Worm (Caenorhabditis elegans) whole organism, mixed stage, embryonic: Measurements from ENCODE around the gene B0334.10.
A peak's percentile ranks its signal among the peaks of the same experiment; 100 is the strongest.

Experiments used
- M03D4.4 ChIP-seq: sonication (generic microtip); optimal IDR thresholded peaks from 2 replicates; lab custom pipeline; 2017; ENCODE audit warnings: mild to moderate bottlenecking, missing genetic modification characterization, missing compliant biosample characterization
- bed-3 ChIP-seq: fragments of 200-800 bp; sonication (Bioruptor generic); optimal IDR thresholded peaks from 3 replicates; lab custom pipeline; 2018; ENCODE audit warnings: mild to moderate bottlenecking, missing genetic modification characterization, moderate library complexity, missing compliant biosample characterization
- blmp-1 ChIP-seq: fragments of 150-350 bp; optimal IDR thresholded peaks from 2 replicates; lab custom pipeline; 2014; ENCODE audit warnings: missing biosample characterization, missing genetic modification characterization
- ceh-39 ChIP-seq: fragments of 150-350 bp; optimal IDR thresholded peaks from 2 replicates; lab custom pipeline; 2014; ENCODE audit warnings: missing biosample characterization, missing genetic modification characterization
- ceh-83 ChIP-seq: fragments of 200-800 bp; sonication (Bioruptor generic); optimal IDR thresholded peaks from 2 replicates; lab custom pipeline; 2018; ENCODE audit warnings: mild to moderate bottlenecking, missing genetic modification characterization, missing compliant biosample characterization
- drap-1 ChIP-seq: fragments of 200-800 bp; sonication (Bioruptor generic); optimal IDR thresholded peaks from 3 replicates; lab custom pipeline; 2018; ENCODE audit warnings: mild to moderate bottlenecking, missing genetic modification characterization, missing compliant biosample characterization
- elt-1 ChIP-seq: sonication (generic microtip); optimal IDR thresholded peaks from 2 replicates; lab custom pipeline; 2017; ENCODE audit warnings: missing genetic modification characterization, mild to moderate bottlenecking, missing compliant biosample characterization, antibody characterized with exemption, moderate library complexity, borderline replicate concordance; ENCODE audit not compliant: insufficient read depth
- elt-3 ChIP-seq: fragments of 150-350 bp; optimal IDR thresholded peaks from 2 replicates; lab custom pipeline; 2014; ENCODE audit warnings: missing biosample characterization, missing genetic modification characterization
- ham-2 ChIP-seq: fragments of 200-800 bp; sonication (Bioruptor generic); optimal IDR thresholded peaks from 2 replicates; lab custom pipeline; 2018; ENCODE audit warnings: mild to moderate bottlenecking, missing genetic modification characterization, missing compliant biosample characterization
- hlh-1 ChIP-seq: fragments of 150-350 bp; optimal IDR thresholded peaks from 2 replicates; lab custom pipeline; 2014; ENCODE audit warnings: missing biosample characterization, missing genetic modification reagents, missing genetic modification characterization
- lin-13 ChIP-seq: fragments of 150-350 bp; optimal IDR thresholded peaks from 2 replicates; lab custom pipeline; 2014; ENCODE audit warnings: missing biosample characterization, missing genetic modification characterization
- lin-32 ChIP-seq: fragments of 200-800 bp; sonication (Bioruptor generic); optimal IDR thresholded peaks from 2 replicates; lab custom pipeline; 2018; ENCODE audit warnings: mild to moderate bottlenecking, missing genetic modification characterization, missing compliant biosample characterization
- mab-5 ChIP-seq: fragments of 150-350 bp; optimal IDR thresholded peaks from 2 replicates; lab custom pipeline; 2014; ENCODE audit warnings: missing biosample characterization, missing genetic modification characterization
- mls-2 ChIP-seq: sonication (generic microtip); optimal IDR thresholded peaks from 2 replicates; lab custom pipeline; 2016; ENCODE audit warnings: mild to moderate bottlenecking, missing genetic modification characterization, moderate library complexity, missing compliant biosample characterization
- nhr-12 ChIP-seq: fragments of 150-350 bp; optimal IDR thresholded peaks from 2 replicates; lab custom pipeline; 2014; ENCODE audit warnings: missing biosample characterization, missing genetic modification characterization
- nhr-2 ChIP-seq: fragments of 150-350 bp; optimal IDR thresholded peaks from 2 replicates; lab custom pipeline; 2014; ENCODE audit warnings: missing biosample characterization, missing genetic modification characterization
- nhr-237 ChIP-seq: fragments of 150-350 bp; optimal IDR thresholded peaks from 2 replicates; lab custom pipeline; 2014; ENCODE audit warnings: missing biosample characterization, missing genetic modification characterization
- nhr-28 ChIP-seq: fragments of 150-350 bp; optimal IDR thresholded peaks from 2 replicates; lab custom pipeline; 2014; ENCODE audit warnings: missing biosample characterization, missing genetic modification characterization
- nhr-76 ChIP-seq: sonication (generic microtip); optimal IDR thresholded peaks from 2 replicates; lab custom pipeline; 2017; ENCODE audit warnings: missing biosample characterization, missing genetic modification characterization
- pha-4 ChIP-seq: fragments of 150-350 bp; optimal IDR thresholded peaks from 2 replicates; lab custom pipeline; 2018; ENCODE audit warnings: missing biosample characterization, missing genetic modification reagents, missing genetic modification characterization
- sem-2 ChIP-seq: fragments of 200-800 bp; sonication (Bioruptor generic); optimal IDR thresholded peaks from 2 replicates; lab custom pipeline; 2018; ENCODE audit warnings: mild to moderate bottlenecking, missing genetic modification characterization, missing compliant biosample characterization
- snpc-4 ChIP-seq: fragments of 150-350 bp; optimal IDR thresholded peaks from 2 replicates; lab custom pipeline; 2014; ENCODE audit warnings: missing biosample characterization, missing genetic modification characterization
- sptf-1 ChIP-seq: sonication (generic microtip); optimal IDR thresholded peaks from 2 replicates; lab custom pipeline; 2017; ENCODE audit warnings: mild to moderate bottlenecking, missing genetic modification characterization, moderate library complexity, missing compliant biosample characterization
- tbx-8 ChIP-seq: fragments of 200-800 bp; sonication (Bioruptor generic); optimal IDR thresholded peaks from 2 replicates; lab custom pipeline; 2018; ENCODE audit warnings: mild to moderate bottlenecking, missing genetic modification characterization, moderate library complexity, missing compliant biosample characterization
- unc-120 ChIP-seq: sonication (generic microtip); optimal IDR thresholded peaks from 2 replicates; lab custom pipeline; 2017; ENCODE audit warnings: missing genetic modification characterization, missing compliant biosample characterization; ENCODE audit not compliant: poor library complexity, severe bottlenecking
- unc-39 ChIP-seq: fragments of 150-350 bp; optimal IDR thresholded peaks from 2 replicates; lab custom pipeline; 2014; ENCODE audit warnings: missing biosample characterization, missing genetic modification characterization
- unc-62 ChIP-seq: fragments of 150-350 bp; optimal IDR thresholded peaks from 2 replicates; lab custom pipeline; 2014; ENCODE audit warnings: missing biosample characterization, missing genetic modification reagents, missing genetic modification characterization
- ztf-11 ChIP-seq: fragments of 150-350 bp; optimal IDR thresholded peaks from 2 replicates; lab custom pipeline; 2014; ENCODE audit warnings: missing biosample characterization, missing genetic modification characterization

The B0334.10 gene

DNA sequence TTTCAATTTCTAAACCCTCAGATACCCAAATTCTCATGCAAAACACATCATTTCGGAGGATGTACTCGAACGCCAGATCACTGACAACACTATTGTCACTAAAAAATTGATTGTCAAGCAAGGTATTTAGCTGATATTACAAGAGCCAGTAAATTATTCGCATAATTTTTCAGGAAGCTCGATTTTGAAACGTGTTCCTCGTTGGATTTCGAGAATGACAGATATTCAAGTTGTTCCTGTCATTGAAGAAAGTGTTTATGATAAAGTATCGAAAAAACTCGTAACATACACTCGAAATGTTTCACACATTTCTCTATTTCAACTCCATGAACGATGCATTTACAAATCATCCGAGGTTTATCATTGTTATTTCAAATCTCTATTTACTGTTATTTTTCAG is 22.5 kb upstream of the B0334.10 start:
- TF ChIP-seq pha-4: no peak
- TF ChIP-seq blmp-1 (tag; lab: Kevin White, UChicago): no peak
- TF ChIP-seq tbx-8: no peak
- TF ChIP-seq elt-1 (tag; lab: Kevin White, UChicago): no peak
- no peak for TF ChIP-seq nhr-28 (tag; lab: Kevin White, UChicago)
- TF ChIP-seq bed-3 (GFP tag; lab: Kevin White, UChicago): no peak

DNA sequence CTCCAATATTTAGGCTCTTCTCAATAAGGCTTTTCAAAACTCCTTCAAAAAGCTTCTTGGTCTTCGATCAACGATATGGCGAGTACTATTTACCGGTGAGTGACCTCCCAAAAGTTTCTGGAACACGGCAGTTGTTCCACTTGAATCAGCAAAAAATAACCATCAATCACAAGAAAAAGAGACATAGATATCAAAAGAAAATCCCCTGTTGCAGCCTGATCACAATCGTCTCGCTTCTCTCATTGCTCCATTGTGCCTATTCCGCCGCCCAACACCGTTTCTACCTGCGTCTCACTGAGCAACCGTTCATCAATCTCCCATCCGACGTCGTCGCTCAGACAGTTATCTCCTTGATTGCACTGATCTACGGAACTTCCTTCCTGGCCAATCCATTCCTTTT is 21.5 kb upstream of the B0334.10 start, which contains the start of gene emc-5:
Gene emc-5, plus strand, starts transcription at position 14 of the 400 bp plus-strand sequence.
- TF ChIP-seq hlh-1 (tag; lab: Kevin White, UChicago): peak; percentile 66
- peak; percentile 57 for TF ChIP-seq unc-120
- TF ChIP-seq nhr-237 (tag; lab: Kevin White, UChicago): no peak
- peak; percentile 49 for TF ChIP-seq unc-62 (GFP tag; lab: Kevin White, UChicago)
- TF ChIP-seq, all 35 proteins: peak for 3

DNA sequence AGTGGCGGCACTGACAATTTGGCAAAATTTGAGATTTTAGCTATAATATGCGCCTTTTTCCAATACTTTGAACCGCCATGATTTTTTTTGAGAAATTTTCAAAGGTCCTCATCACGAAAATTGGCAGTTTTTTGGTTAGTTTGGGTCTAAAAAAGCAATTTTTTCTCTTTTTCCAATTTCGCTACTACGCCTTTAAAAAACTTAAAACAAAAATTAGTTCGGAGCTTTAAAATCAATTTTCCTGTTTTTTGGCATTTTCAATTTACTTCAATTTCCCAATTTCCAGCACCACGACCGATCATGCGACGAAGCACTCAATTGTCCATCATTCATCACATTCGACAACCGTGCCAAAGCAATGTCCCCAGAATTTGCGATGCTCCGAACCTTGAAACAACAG is 20.9 kb upstream of the B0334.10 start, which contains the start of gene B0334.5:
Gene B0334.5, plus strand, starts transcription at position 301 of the 400 bp plus-strand sequence.
- TF ChIP-seq nhr-12 (tag; lab: Kevin White, UChicago) (no peak), unc-39 (tag; lab: Kevin White, UChicago) (no peak), mls-2 (tag; lab: Kevin White, UChicago) (no peak), mab-5 (no peak), sem-2 (GFP tag; lab: Kevin White, UChicago) (no peak), tbx-8 (no peak), snpc-4 (tag; lab: Kevin White, UChicago) (no peak), blmp-1 (tag; lab: Kevin White, UChicago) (no peak), sptf-1 (tag; lab: Kevin White, UChicago) (no peak), lin-32 (GFP tag; lab: Kevin White, UChicago) (no peak), bed-3 (GFP tag; lab: Kevin White, UChicago) (no peak), ztf-11 (no peak)

DNA sequence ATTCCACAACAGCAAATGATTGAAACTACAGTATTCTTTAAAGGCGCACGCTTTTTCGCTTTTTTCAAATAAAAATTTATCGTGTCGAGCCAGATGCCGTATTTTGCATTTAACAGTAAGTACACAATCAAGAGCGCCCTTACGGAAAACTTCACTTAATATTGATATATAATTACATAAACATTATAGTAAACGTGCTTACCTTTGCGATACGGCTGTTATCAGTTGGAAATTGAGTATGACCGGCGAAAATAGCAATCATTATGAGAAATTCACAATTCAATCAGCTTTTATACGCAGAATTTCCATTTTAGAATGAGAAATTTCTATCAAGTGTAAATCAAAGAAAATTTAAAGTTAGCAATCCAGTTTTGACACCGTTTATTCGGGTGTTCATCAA is 18.1 kb upstream of the B0334.10 start, which contains the start of gene B0334.20:
Gene B0334.20, minus strand, starts transcription at position 262 of the 400 bp plus-strand sequence.
- TF ChIP-seq lin-13: no peak
- TF ChIP-seq M03D4.4: no peak
- no peak for TF ChIP-seq nhr-76 (tag; lab: Kevin White, UChicago)
- no peak for TF ChIP-seq ceh-39 (tag; lab: Kevin White, UChicago)
- TF ChIP-seq nhr-2: no peak
- TF ChIP-seq nhr-28 (tag; lab: Kevin White, UChicago): no peak
- TF ChIP-seq unc-62 (GFP tag; lab: Kevin White, UChicago): no peak
- TF ChIP-seq blmp-1 (tag; lab: Kevin White, UChicago): no peak
- TF ChIP-seq ztf-11: no peak
- TF ChIP-seq ceh-83 (GFP tag; lab: Kevin White, UChicago): no peak
- TF ChIP-seq snpc-4 (tag; lab: Kevin White, UChicago): no peak
- TF ChIP-seq pha-4: no peak

DNA sequence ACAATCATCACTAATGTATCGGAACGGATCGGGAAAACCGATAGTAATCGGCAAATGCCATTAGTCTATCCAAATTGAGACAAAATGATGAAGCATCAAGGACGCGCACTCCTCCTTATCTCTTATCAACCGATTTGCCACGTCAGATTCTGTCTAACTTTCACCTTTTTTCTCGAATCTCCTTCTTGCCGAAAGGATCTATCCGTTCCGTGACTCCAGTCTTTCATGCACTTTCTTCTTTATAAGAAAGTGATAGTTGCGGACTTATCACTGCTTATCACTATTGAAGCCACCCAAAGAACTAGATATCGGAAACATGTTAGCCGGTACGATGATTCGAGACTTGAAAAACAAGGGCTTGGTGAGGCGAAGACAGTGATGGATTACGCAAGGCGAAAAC is 16.3 kb upstream of the B0334.10 start:
- no peak for TF ChIP-seq drap-1 (GFP tag; lab: Kevin White, UChicago)
- TF ChIP-seq nhr-76 (tag; lab: Kevin White, UChicago): no peak
- TF ChIP-seq ham-2: peak; percentile 59
- TF ChIP-seq blmp-1 (tag; lab: Kevin White, UChicago): peak; percentile 91
- peak; percentile 93 for TF ChIP-seq elt-3 (tag; lab: Kevin White, UChicago)
- TF ChIP-seq mab-5: no peak
- TF ChIP-seq lin-13: no peak
- TF ChIP-seq elt-1 (tag; lab: Kevin White, UChicago): peak; percentile 35
- TF ChIP-seq, all 35 proteins: peak for 4

DNA sequence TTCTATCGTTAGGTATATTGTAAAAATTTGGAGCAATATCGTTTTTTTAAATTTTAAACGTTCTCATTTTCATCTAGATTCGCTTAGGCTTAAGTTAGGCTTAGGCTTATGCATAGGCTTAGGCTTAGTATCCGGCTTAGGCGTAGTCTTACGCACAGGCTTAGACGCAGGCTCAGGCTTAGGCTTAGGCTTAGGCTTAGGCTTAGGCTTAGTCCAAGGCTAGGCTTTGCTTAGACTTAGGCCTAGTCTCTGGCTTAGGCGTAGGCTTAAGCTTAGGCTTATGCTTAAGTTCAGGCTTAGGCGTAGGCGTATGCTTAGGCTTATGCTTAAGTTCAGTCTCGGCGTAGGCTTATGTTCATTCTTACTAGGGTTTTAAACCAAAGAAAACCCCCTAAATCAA is 14.5 kb upstream of the B0334.10 start:
- TF ChIP-seq ham-2: peak; percentile 23
- TF ChIP-seq lin-32 (GFP tag; lab: Kevin White, UChicago): no peak
- TF ChIP-seq blmp-1 (tag; lab: Kevin White, UChicago): no peak
- TF ChIP-seq sptf-1 (tag; lab: Kevin White, UChicago): peak; percentile 23
- TF ChIP-seq drap-1 (GFP tag; lab: Kevin White, UChicago): no peak
- TF ChIP-seq, all 35 proteins: peak for 2
